Fruit fly (Drosophila melanogaster) whole organism, embryonic: Measurements from ENCODE around the gene Acp29AB.
A peak's percentile ranks its signal among the peaks of the same experiment; 100 is the strongest.

Experiments used
- Ada2b ChIP-seq: fragments of 200-800 bp; sonication (Bioruptor generic); IDR thresholded peaks from 2 replicates; pipeline ENCODE4 v1.3.6; 2022; ENCODE audit warnings: missing biosample characterization, missing genetic modification characterization
- CG10274 ChIP-seq: fragments of 200-800 bp; sonication (Bioruptor generic); optimal IDR thresholded peaks from 3 replicates; lab custom pipeline; 2017; ENCODE audit warnings: missing biosample characterization, mild to moderate bottlenecking, missing genetic modification characterization
- CG1233 ChIP-seq: fragments of 200-800 bp; sonication (Bioruptor generic); optimal IDR thresholded peaks from 4 replicates; lab custom pipeline; 2018; ENCODE audit warnings: missing biosample characterization, mild to moderate bottlenecking, missing genetic modification characterization
- CG12744 ChIP-seq: fragments of 200-800 bp; sonication (Bioruptor generic); optimal IDR thresholded peaks from 2 replicates; lab custom pipeline; 2016; ENCODE audit warnings: missing biosample characterization, missing genetic modification characterization
- CG17186 ChIP-seq: fragments of 200-800 bp; sonication (Bioruptor generic); optimal IDR thresholded peaks from 3 replicates; lab custom pipeline; 2017; ENCODE audit warnings: missing biosample characterization, missing genetic modification reagents, missing genetic modification characterization
- CG17802 ChIP-seq: fragments of 200-800 bp; sonication (Bioruptor generic); optimal IDR thresholded peaks from 2 replicates; lab custom pipeline; 2018; ENCODE audit warnings: missing biosample characterization, mild to moderate bottlenecking, missing genetic modification characterization, moderate library complexity
- CG17912 ChIP-seq: fragments of 200-800 bp; sonication (Bioruptor generic); optimal IDR thresholded peaks from 2 replicates; lab custom pipeline; 2018; ENCODE audit warnings: missing biosample characterization, mild to moderate bottlenecking, missing genetic modification characterization
- CG1832 ChIP-seq: fragments of 200-800 bp; sonication (Bioruptor generic); optimal IDR thresholded peaks from 2 replicates; lab custom pipeline; 2017; ENCODE audit warnings: missing biosample characterization, mild to moderate bottlenecking, missing genetic modification characterization, inconsistent platforms
- CG2678 ChIP-seq: fragments of 200-800 bp; sonication (Bioruptor generic); optimal IDR thresholded peaks from 3 replicates; lab custom pipeline; 2019; ENCODE audit warnings: missing biosample characterization, mild to moderate bottlenecking, missing genetic modification characterization, moderate library complexity
- CG2875 ChIP-seq: fragments of 200-800 bp; sonication (Bioruptor generic); optimal IDR thresholded peaks from 2 replicates; lab custom pipeline; 2017; ENCODE audit warnings: missing biosample characterization, mild to moderate bottlenecking, missing genetic modification characterization, missing genetic modification reagents
- CG31365 ChIP-seq: fragments of 200-800 bp; sonication (Bioruptor generic); optimal IDR thresholded peaks from 2 replicates; lab custom pipeline; 2018; ENCODE audit warnings: missing biosample characterization, mild to moderate bottlenecking, missing genetic modification characterization
- CG3995 ChIP-seq: fragments of 200-800 bp; sonication (Bioruptor generic); optimal IDR thresholded peaks from 3 replicates; lab custom pipeline; 2016; ENCODE audit warnings: missing biosample characterization, missing genetic modification characterization
- CG42726 ChIP-seq: fragments of 200-800 bp; sonication (Bioruptor generic); IDR thresholded peaks from 2 replicates; pipeline ENCODE4 v1.3.6; 2022; ENCODE audit warnings: missing biosample characterization, missing genetic modification characterization; ENCODE audit not compliant: partially characterized antibody
- CG5180 ChIP-seq: fragments of 200-800 bp; sonication (Bioruptor generic); optimal IDR thresholded peaks from 3 replicates; lab custom pipeline; 2017; ENCODE audit warnings: missing biosample characterization, missing genetic modification characterization, mild to moderate bottlenecking, moderate library complexity, missing genetic modification reagents
- CG5953 ChIP-seq: fragments of 200-800 bp; sonication (Bioruptor generic); IDR thresholded peaks from 2 replicates; pipeline ENCODE4 v1.3.6; 2022; ENCODE audit warnings: missing biosample characterization, missing genetic modification characterization
- CG6654 ChIP-seq: fragments of 200-800 bp; sonication (Bioruptor generic); optimal IDR thresholded peaks from 2 replicates; lab custom pipeline; 2017; ENCODE audit warnings: missing biosample characterization, mild to moderate bottlenecking, missing genetic modification characterization
- CG7745 ChIP-seq: fragments of 200-800 bp; sonication (Bioruptor generic); optimal IDR thresholded peaks from 2 replicates; lab custom pipeline; 2018; ENCODE audit warnings: missing biosample characterization, mild to moderate bottlenecking, missing genetic modification characterization, moderate library complexity
- CG8359 ChIP-seq: fragments of 200-800 bp; sonication (Bioruptor generic); optimal IDR thresholded peaks from 2 replicates; lab custom pipeline; 2017; ENCODE audit warnings: missing biosample characterization, mild to moderate bottlenecking, missing genetic modification characterization, borderline replicate concordance
- Dfd ChIP-seq, 2 experiments: fragments of >200 bp; optimal IDR thresholded peaks; 2 replicates each; lab custom pipeline; 2017; ENCODE audit warnings: missing biosample characterization in 2 of 2, missing genetic modification characterization in 2 of 2
- Gug ChIP-seq: fragments of 200-800 bp; sonication (Bioruptor generic); IDR thresholded peaks from 4 replicates; pipeline ENCODE4 v1.3.6; 2022; ENCODE audit warnings: missing biosample characterization, missing genetic modification characterization
- Hr39 ChIP-seq: fragments of >200 bp; optimal IDR thresholded peaks from 2 replicates; lab custom pipeline; 2017
- Lpt ChIP-seq: fragments of >200 bp; optimal IDR thresholded peaks from 2 replicates; lab custom pipeline; 2018; ENCODE audit warnings: missing biosample characterization, missing genetic modification characterization
- MBD-R2 ChIP-seq: fragments of 200-800 bp; sonication (Bioruptor generic); IDR thresholded peaks from 2 replicates; pipeline ENCODE4 v1.3.6; 2022; ENCODE audit warnings: missing biosample characterization, missing genetic modification characterization
- NFAT ChIP-seq: fragments of 200-800 bp; sonication (Bioruptor generic); IDR thresholded peaks from 2 replicates; pipeline ENCODE4 v1.3.6; 2022; ENCODE audit warnings: missing biosample characterization, missing genetic modification characterization
- Sry-β ChIP-seq: fragments of 200-800 bp; sonication (Bioruptor generic); optimal IDR thresholded peaks from 2 replicates; lab custom pipeline; 2018; ENCODE audit warnings: missing biosample characterization, mild to moderate bottlenecking, missing genetic modification characterization, moderate library complexity
- al ChIP-seq: fragments of 200-800 bp; sonication (Bioruptor generic); IDR thresholded peaks from 2 replicates; pipeline ENCODE4 v1.3.6; 2022; ENCODE audit warnings: missing biosample characterization, missing genetic modification characterization
- ara ChIP-seq: fragments of 200-800 bp; sonication (Bioruptor generic); IDR thresholded peaks from 2 replicates; pipeline ENCODE4 v1.3.6; 2022; ENCODE audit warnings: missing biosample characterization, missing genetic modification characterization
- bcd ChIP-seq: fragments of 200-800 bp; sonication (Bioruptor generic); optimal IDR thresholded peaks from 2 replicates; lab custom pipeline; 2017; ENCODE audit warnings: missing biosample characterization, mild to moderate bottlenecking, missing genetic modification characterization
- btn ChIP-seq: fragments of 200-800 bp; sonication (Bioruptor generic); optimal IDR thresholded peaks from 2 replicates; lab custom pipeline; 2016; ENCODE audit warnings: missing biosample characterization, missing genetic modification characterization
- cad ChIP-seq: fragments of >200 bp; optimal IDR thresholded peaks from 2 replicates; lab custom pipeline; 2017; ENCODE audit warnings: missing biosample characterization, missing genetic modification characterization
- cwo ChIP-seq: fragments of 200-800 bp; sonication (Bioruptor generic); optimal IDR thresholded peaks from 3 replicates; lab custom pipeline; 2017; ENCODE audit warnings: missing biosample characterization, missing genetic modification characterization, mild to moderate bottlenecking, moderate library complexity, missing genetic modification reagents
- dan ChIP-seq: fragments of 200-800 bp; sonication (Bioruptor generic); IDR thresholded peaks from 2 replicates; pipeline ENCODE4 v1.3.6; 2022; ENCODE audit warnings: missing biosample characterization, missing genetic modification characterization
- disco-r ChIP-seq: fragments of 200-800 bp; sonication (Bioruptor generic); optimal IDR thresholded peaks from 2 replicates; lab custom pipeline; 2016; ENCODE audit warnings: missing biosample characterization, missing genetic modification characterization
- dmrt11E ChIP-seq: fragments of 200-800 bp; sonication (Bioruptor generic); optimal IDR thresholded peaks from 3 replicates; lab custom pipeline; 2018; ENCODE audit warnings: missing biosample characterization, mild to moderate bottlenecking, missing genetic modification characterization, moderate library complexity
- exex ChIP-seq: fragments of 200-800 bp; sonication (Bioruptor generic); optimal IDR thresholded peaks from 4 replicates; lab custom pipeline; 2018; ENCODE audit warnings: missing biosample characterization, mild to moderate bottlenecking, missing genetic modification characterization, moderate library complexity
- gfzf ChIP-seq: fragments of 200-800 bp; sonication (Bioruptor generic); optimal IDR thresholded peaks from 2 replicates; lab custom pipeline; 2016; ENCODE audit warnings: missing biosample characterization, mild to moderate bottlenecking, missing genetic modification characterization, moderate library complexity
- hb ChIP-seq: fragments of 200-800 bp; sonication (Bioruptor generic); IDR thresholded peaks from 3 replicates; pipeline ENCODE4 v1.3.6; 2022; ENCODE audit warnings: missing biosample characterization, missing genetic modification characterization; ENCODE audit not compliant: partially characterized antibody
- inv ChIP-seq: fragments of 200-800 bp; sonication (Bioruptor generic); IDR thresholded peaks from 2 replicates; pipeline ENCODE4 v1.3.6; 2022; ENCODE audit warnings: missing biosample characterization, missing genetic modification characterization; ENCODE audit not compliant: partially characterized antibody
- knrl ChIP-seq: fragments of 200-800 bp; sonication (Bioruptor generic); IDR thresholded peaks from 3 replicates; pipeline ENCODE4 v1.3.6; 2022; ENCODE audit warnings: missing biosample characterization, missing genetic modification characterization; ENCODE audit not compliant: partially characterized antibody
- lov ChIP-seq, 2 experiments: fragments of 200-800 bp in 1 of 2; fragments of >200 bp in 1 of 2; sonication (Bioruptor generic) in 1 of 2; IDR thresholded peaks in 1 of 2; optimal IDR thresholded peaks in 1 of 2; 2 replicates in 1 of 2; 3 replicates in 1 of 2; pipeline versions ENCODE4 v1.3.6 to Lab custom; 2017 to 2022; ENCODE audit warnings: missing biosample characterization in 1 of 2, missing genetic modification characterization in 1 of 2
- maf-S ChIP-seq: fragments of 200-800 bp; sonication (Bioruptor generic); optimal IDR thresholded peaks from 2 replicates; lab custom pipeline; 2016; ENCODE audit warnings: missing biosample characterization, missing genetic modification characterization
- pfk ChIP-seq: fragments of 200-800 bp; sonication (Bioruptor generic); optimal IDR thresholded peaks from 2 replicates; lab custom pipeline; 2018; ENCODE audit warnings: missing biosample characterization, mild to moderate bottlenecking, missing genetic modification characterization, moderate library complexity
- phol ChIP-seq: fragments of 200-800 bp; sonication (Bioruptor generic); optimal IDR thresholded peaks from 3 replicates; lab custom pipeline; 2018; ENCODE audit warnings: missing biosample characterization, mild to moderate bottlenecking, missing genetic modification characterization, moderate library complexity
- repo ChIP-seq: fragments of 200-800 bp; sonication (Bioruptor generic); optimal IDR thresholded peaks from 2 replicates; lab custom pipeline; 2016; ENCODE audit warnings: missing biosample characterization, missing genetic modification characterization
- rib ChIP-seq: fragments of 200-800 bp; sonication (Bioruptor generic); IDR thresholded peaks from 2 replicates; pipeline ENCODE4 v1.3.6; 2022; ENCODE audit warnings: missing biosample characterization, missing genetic modification characterization
- sens ChIP-seq: fragments of 200-800 bp; sonication (Bioruptor generic); peaks from one replicate; lab custom pipeline; 2016; ENCODE audit warnings: missing biosample characterization, missing genetic modification characterization
- shn ChIP-seq: fragments of 200-800 bp; sonication (Bioruptor generic); optimal IDR thresholded peaks from 3 replicates; lab custom pipeline; 2016; ENCODE audit warnings: missing biosample characterization, missing genetic modification characterization
- slbo ChIP-seq: fragments of 200-800 bp; sonication (Bioruptor generic); IDR thresholded peaks from 2 replicates; pipeline ENCODE4 v1.3.6; 2022; ENCODE audit warnings: missing biosample characterization, missing genetic modification characterization

The Acp29AB gene

dm6 chr2L:8403286-8404270 is 10.6 kb upstream of the Acp29AB start, which contains the start of gene emb (continued):
- TF ChIP-seq knrl (GFP tag; lab: Robert Waterston, UW) (peak; percentile 90), Gug (GFP tag; lab: Robert Waterston, UW) (no peak), rib (peak; percentile 75), CG7745 (tag; lab: Kevin White, UChicago) (no peak), Hr39 (lab: Kevin White, UChicago) (no peak), lov (optimal IDR thresholded peaks at IDR 0.05; lab: Kevin White, UChicago) (no peak), lov (GFP tag; IDR thresholded peaks at IDR 0.05; lab: Robert Waterston, UW) (no peak), repo (GFP tag; lab: Kevin White, UChicago) (peak; percentile 19), sens (peak; percentile 88), NFAT (GFP tag; lab: Robert Waterston, UW) (peak; percentile 58), Dfd (GFP tag; optimal IDR thresholded peaks at IDR 0.05; lab: Kevin White, UChicago) (no peak), CG2875 (GFP tag; lab: Kevin White, UChicago) (no peak), CG5953 (GFP tag; lab: Robert Waterston, UW) (no peak), slbo (GFP tag; lab: Robert Waterston, UW) (peak; percentile 55), CG17186 (GFP tag; lab: Kevin White, UChicago) (peak; percentile 35), bcd (GFP tag; lab: Kevin White, UChicago) (peak; percentile 68), Sry-β (GFP tag; lab: Kevin White, UChicago) (peak; percentile 3), CG1233 (GFP tag; lab: Kevin White, UChicago) (peak; percentile 40), CG6654 (GFP tag; lab: Kevin White, UChicago) (no peak), gfzf (peak; percentile 69), al (GFP tag; lab: Robert Waterston, UW) (peak; percentile 37; the same call in 1 of the 2 replicates), CG12744 (GFP tag; lab: Kevin White, UChicago) (peak; percentile 9), CG31365 (no peak), Ada2b (GFP tag; lab: Robert Waterston, UW) (no peak), CG1832 (GFP tag; lab: Kevin White, UChicago) (no peak), disco-r (GFP tag; lab: Kevin White, UChicago) (peak; percentile 34), CG10274 (GFP tag; lab: Kevin White, UChicago) (no peak), CG42726 (GFP tag; lab: Robert Waterston, UW) (peak; percentile 88), CG8359 (no peak), cad (no peak), shn (GFP tag; lab: Kevin White, UChicago) (peak; percentile 46), CG2678 (tag; lab: Kevin White, UChicago) (no peak), MBD-R2 (GFP tag; lab: Robert Waterston, UW) (peak; percentile 69), ara (peak; percentile 42; the same call in 1 of the 2 replicates), dmrt11E (peak; percentile 48), CG17802 (tag; lab: Kevin White, UChicago) (peak; percentile 40), hb (GFP tag; lab: Robert Waterston, UW) (peak; percentile 99), dan (GFP tag; lab: Robert Waterston, UW) (no peak), pfk (no peak), Lpt (GFP tag; lab: Kevin White, UChicago) (no peak), CG3995 (GFP tag; lab: Kevin White, UChicago) (peak; percentile 47), maf-S (peak; percentile 30), CG17912 (no peak), btn (GFP tag; lab: Kevin White, UChicago) (no peak), phol (tag; lab: Kevin White, UChicago) (peak; percentile 68), inv (peak; percentile 90), exex (tag; lab: Kevin White, UChicago) (no peak), cwo (GFP tag; lab: Kevin White, UChicago) (no peak), CG5180 (GFP tag; lab: Kevin White, UChicago) (peak; percentile 94)
